Fruit fly (Drosophila melanogaster): ENCODE data around the gene CheB93a.

Gene CheB93a

DNA sequence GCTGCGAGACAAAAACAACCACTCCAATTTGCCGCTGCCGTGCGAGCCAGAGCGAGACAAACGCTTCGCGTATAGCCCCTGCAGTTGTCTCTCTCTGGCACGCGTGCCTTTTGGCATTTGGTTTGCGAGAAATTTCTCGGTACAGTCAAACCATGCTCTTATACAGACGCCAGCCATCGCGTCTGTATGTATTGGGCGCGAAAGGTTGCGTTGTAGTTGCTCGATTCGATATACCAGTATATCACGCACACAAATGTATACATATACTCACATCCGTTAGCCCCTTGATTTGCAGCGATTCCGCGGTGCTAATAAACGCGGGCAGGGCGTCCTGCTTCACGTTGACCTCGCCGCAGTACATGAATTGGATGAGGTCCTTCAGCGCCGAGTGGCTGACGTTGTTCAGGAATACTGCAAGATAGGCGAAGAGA, 30.9 kb upstream of the CheB93a start (continued):
- TF ChIP-seq CG4282 (GFP tag; optimal IDR thresholded peaks at IDR 0.05) (no peak), CG7372 (GFP tag; IDR thresholded peaks at IDR 0.05) (no peak), CG4424 (GFP tag; optimal IDR thresholded peaks at IDR 0.05) (no peak), phol (tag; optimal IDR thresholded peaks at IDR 0.05) (no peak), lab (GFP tag; optimal IDR thresholded peaks at IDR 0.05) (no peak), dm (GFP tag; optimal IDR thresholded peaks at IDR 0.05) (peak; percentile 84), zf30C (GFP tag; optimal IDR thresholded peaks at IDR 0.05) (no peak), CG34376 (GFP tag; optimal IDR thresholded peaks at IDR 0.05) (peak; percentile 87), br (optimal IDR thresholded peaks at IDR 0.05) (no peak), Spps (tag; optimal IDR thresholded peaks at IDR 0.05) (no peak), btn (GFP tag; optimal IDR thresholded peaks at IDR 0.05) (no peak), ase (GFP tag; IDR thresholded peaks at IDR 0.05) (no peak), HHEX (GFP tag; optimal IDR thresholded peaks at IDR 0.05) (no peak), jumu (GFP tag; optimal IDR thresholded peaks at IDR 0.05) (peak; percentile 11), NfI (GFP tag; optimal IDR thresholded peaks at IDR 0.05) (peak; percentile 40), HLH3B (GFP tag; IDR thresholded peaks at IDR 0.05) (peak; percentile 16; the same call in 1 of the 2 replicates), CG18764 (GFP tag; optimal IDR thresholded peaks at IDR 0.05) (no peak), NK7.1 (GFP tag; optimal IDR thresholded peaks at IDR 0.05) (peak; percentile 31), CG32532 (GFP tag; IDR thresholded peaks at IDR 0.05) (peak; percentile 54; the same call in 1 of the 2 replicates), so (GFP tag; IDR thresholded peaks at IDR 0.05) (peak; percentile 11; the same call in 1 of the 3 replicates), dimm (GFP tag; IDR thresholded peaks at IDR 0.05) (no peak), sens (GFP tag) (peak; percentile 73), CG4820 (GFP tag; optimal IDR thresholded peaks at IDR 0.05) (no peak), Gsc (GFP tag; IDR thresholded peaks at IDR 0.05) (no peak), Myb (GFP tag; optimal IDR thresholded peaks at IDR 0.05) (no peak), salm (tag; optimal IDR thresholded peaks at IDR 0.05) (no peak), sens-2 (GFP tag; IDR thresholded peaks at IDR 0.05) (no peak), Bgb (GFP tag; IDR thresholded peaks at IDR 0.05; ENCODE audit: partially characterized antibody) (peak; percentile 66), CG2199 (GFP tag; IDR thresholded peaks at IDR 0.05) (peak; percentile 96), chinmo (GFP tag; IDR thresholded peaks at IDR 0.05; ENCODE audit: partially characterized antibody) (peak; percentile 93), CG11723 (GFP tag; optimal IDR thresholded peaks at IDR 0.05) (peak; percentile 71), CG1647 (GFP tag; optimal IDR thresholded peaks at IDR 0.05) (no peak), org-1 (GFP tag; optimal IDR thresholded peaks at IDR 0.05) (peak; percentile 5), wdn (GFP tag; IDR thresholded peaks at IDR 0.05) (peak; percentile 93), CG16813 (GFP tag; IDR thresholded peaks at IDR 0.05; ENCODE audit: partially characterized antibody) (no peak; the same call in 2 of the 3 replicates), Trl (optimal IDR thresholded peaks at IDR 0.05) (peak in 1 of 2 experiments; percentile 33), Trl (GFP tag; optimal IDR thresholded peaks at IDR 0.05) (no peak), cas (GFP tag; IDR thresholded peaks at IDR 0.05) (no peak), CG3065 (GFP tag; optimal IDR thresholded peaks at IDR 0.05) (no peak), Doc3 (GFP tag; IDR thresholded peaks at IDR 0.05; ENCODE audit: partially characterized antibody) (peak; percentile 22; the same call in 1 of the 3 replicates), pb (GFP tag; optimal IDR thresholded peaks at IDR 0.05) (peak; percentile 22), scrt (GFP tag; optimal IDR thresholded peaks at IDR 0.05) (peak; percentile 50), CG12299 (tag; optimal IDR thresholded peaks at IDR 0.05) (peak; percentile 36), Hand (GFP tag; optimal IDR thresholded peaks at IDR 0.05) (peak; percentile 49), pros (GFP tag; optimal IDR thresholded peaks at IDR 0.05) (peak; percentile 43), gro (GFP tag; optimal IDR thresholded peaks at IDR 0.05) (peak; percentile 46), Hmr (GFP tag; optimal IDR thresholded peaks at IDR 0.05) (no peak), fd3F (GFP tag; optimal IDR thresholded peaks at IDR 0.05) (no peak), BEAF-32 (GFP tag; optimal IDR thresholded peaks at IDR 0.05) (peak; percentile 53), amos (GFP tag; IDR thresholded peaks at IDR 0.05; ENCODE audit: partially characterized antibody) (peak; percentile 53; the same call in 1 of the 2 replicates), ssp (GFP tag; IDR thresholded peaks at IDR 0.05) (no peak), lilli (GFP tag; optimal IDR thresholded peaks at IDR 0.05) (peak; percentile 23)
